Worm (Caenorhabditis elegans) whole organism, L4 larva: ENCODE results near the gene F36H5.17.

Source experiments
- D1046.2 ChIP-seq: fragments of 200-800 bp; sonication (Bioruptor generic); IDR thresholded peaks from 2 replicates; pipeline ENCODE4 v1.3.6; 2022; ENCODE audit warnings: missing genetic modification characterization, missing compliant biosample characterization
- F10B5.3 ChIP-seq: sonication (generic microtip); optimal IDR thresholded peaks from 2 replicates; lab custom pipeline; 2016; ENCODE audit warnings: mild to moderate bottlenecking, missing genetic modification characterization, missing compliant biosample characterization
- F26F4.8 ChIP-seq: fragments of 200-800 bp; sonication (Bioruptor generic); conservative IDR thresholded peaks from 2 replicates; pipeline ENCODE4 v1.3.6; 2022; ENCODE audit warnings: missing genetic modification characterization, missing compliant biosample characterization
- F37D6.2 ChIP-seq: sonication (generic microtip); optimal IDR thresholded peaks from 2 replicates; lab custom pipeline; 2016; ENCODE audit warnings: mild to moderate bottlenecking, missing genetic modification characterization, missing compliant biosample characterization
- F49E8.2 ChIP-seq: sonication (generic microtip); optimal IDR thresholded peaks from 2 replicates; lab custom pipeline; 2016; ENCODE audit warnings: missing compliant biosample characterization, mild to moderate bottlenecking, missing genetic modification characterization, borderline replicate concordance
- T26A8.4 ChIP-seq: fragments of 200-800 bp; sonication (Bioruptor generic); IDR thresholded peaks from 2 replicates; pipeline ENCODE4 v1.3.6; 2022; ENCODE audit warnings: missing genetic modification characterization, missing compliant biosample characterization
- aha-1 ChIP-seq: fragments of 150-350 bp; peaks from one replicate; lab custom pipeline; 2014; ENCODE audit warnings: missing biosample characterization, missing genetic modification characterization
- daf-12 ChIP-seq: fragments of 150-350 bp; optimal IDR thresholded peaks from 2 replicates; lab custom pipeline; 2014; ENCODE audit warnings: missing biosample characterization, missing genetic modification reagents, missing genetic modification characterization
- daf-16 ChIP-seq, 3 experiments: sonication (generic microtip); optimal IDR thresholded peaks; 2 replicates each; lab custom pipeline; 2016 to 2017; ENCODE audit warnings: missing genetic modification characterization in 3 of 3, missing genetic modification reagents in 3 of 3, mild to moderate bottlenecking in 2 of 3, missing compliant biosample characterization in 2 of 3, missing biosample characterization in 1 of 3, moderate library complexity in 1 of 3
- dmd-6 ChIP-seq: fragments of 200-800 bp; sonication (Bioruptor generic); IDR thresholded peaks from 2 replicates; pipeline ENCODE4 v1.3.6; 2022; ENCODE audit warnings: missing genetic modification reagents, missing genetic modification characterization, missing compliant biosample characterization
- duxl-1 ChIP-seq: sonication (generic microtip); optimal IDR thresholded peaks from 2 replicates; lab custom pipeline; 2016; ENCODE audit warnings: mild to moderate bottlenecking, missing genetic modification characterization, moderate library complexity, missing compliant biosample characterization; ENCODE audit not compliant: poor library complexity
- egl-27 ChIP-seq: sonication (generic microtip); optimal IDR thresholded peaks from 3 replicates; lab custom pipeline; 2017; ENCODE audit warnings: missing biosample characterization, missing genetic modification reagents, missing genetic modification characterization
- fos-1 ChIP-seq: fragments of 150-350 bp; optimal IDR thresholded peaks from 2 replicates; lab custom pipeline; 2014; ENCODE audit warnings: missing biosample characterization, missing genetic modification characterization
- hlh-11 ChIP-seq: fragments of 200-800 bp; sonication (Bioruptor generic); optimal IDR thresholded peaks from 2 replicates; lab custom pipeline; 2018; ENCODE audit warnings: mild to moderate bottlenecking, missing genetic modification characterization, missing compliant biosample characterization
- lin-29 ChIP-seq: fragments of 200-800 bp; sonication (Bioruptor generic); IDR thresholded peaks from 2 replicates; pipeline ENCODE4 v1.3.6; 2022; ENCODE audit warnings: missing genetic modification reagents, missing genetic modification characterization, missing compliant biosample characterization
- lin-38 ChIP-seq: fragments of 200-800 bp; sonication (Bioruptor generic); IDR thresholded peaks from 2 replicates; pipeline ENCODE4 v1.3.6; 2022; ENCODE audit warnings: missing genetic modification reagents, missing genetic modification characterization, missing compliant biosample characterization
- lin-39 ChIP-seq: fragments of 150-350 bp; optimal IDR thresholded peaks from 2 replicates; lab custom pipeline; 2014; ENCODE audit warnings: missing biosample characterization, missing genetic modification reagents, missing genetic modification characterization
- nhr-11 ChIP-seq: fragments of 150-350 bp; optimal IDR thresholded peaks from 2 replicates; lab custom pipeline; 2014; ENCODE audit warnings: missing biosample characterization, missing genetic modification characterization
- nhr-25 ChIP-seq: sonication (generic microtip); optimal IDR thresholded peaks from 2 replicates; lab custom pipeline; 2017; ENCODE audit warnings: missing genetic modification characterization, mild to moderate bottlenecking, missing compliant biosample characterization, antibody characterized with exemption, moderate library complexity, borderline replicate concordance; ENCODE audit not compliant: insufficient read depth
- nhr-28 ChIP-seq: fragments of 150-350 bp; optimal IDR thresholded peaks from 2 replicates; lab custom pipeline; 2014; ENCODE audit warnings: missing biosample characterization, missing genetic modification characterization
- nhr-41 ChIP-seq: fragments of 200-800 bp; sonication (Bioruptor generic); IDR thresholded peaks from 2 replicates; pipeline ENCODE4 v1.3.6; 2022; ENCODE audit warnings: missing genetic modification reagents, missing genetic modification characterization, missing compliant biosample characterization
- nhr-48 ChIP-seq: sonication (generic microtip); optimal IDR thresholded peaks from 2 replicates; lab custom pipeline; 2016; ENCODE audit warnings: mild to moderate bottlenecking, missing genetic modification characterization, missing compliant biosample characterization
- pha-4 ChIP-seq, 2 experiments: fragments of 150-350 bp in 1 of 2; fragments of 200-800 bp in 1 of 2; sonication (Bioruptor generic) in 1 of 2; IDR thresholded peaks in 1 of 2; optimal IDR thresholded peaks in 1 of 2; 2 replicates each; pipeline versions ENCODE4 v1.3.6 to Lab custom; 2014 to 2022; ENCODE audit warnings: missing genetic modification characterization in 2 of 2, missing genetic modification reagents in 2 of 2, missing biosample characterization in 1 of 2, missing compliant biosample characterization in 1 of 2
- php-3 ChIP-seq: fragments of 200-800 bp; sonication (Bioruptor generic); IDR thresholded peaks from 2 replicates; pipeline ENCODE4 v1.3.6; 2022; ENCODE audit warnings: missing genetic modification reagents, missing genetic modification characterization, missing compliant biosample characterization
- pqm-1 ChIP-seq: sonication (generic microtip); optimal IDR thresholded peaks from 2 replicates; lab custom pipeline; 2017; ENCODE audit warnings: missing biosample characterization, missing genetic modification characterization
- snpc-4 ChIP-seq: fragments of 150-350 bp; optimal IDR thresholded peaks from 2 replicates; lab custom pipeline; 2014; ENCODE audit warnings: missing biosample characterization, missing genetic modification characterization
- tag-97 ChIP-seq: fragments of 200-800 bp; sonication (Bioruptor generic); IDR thresholded peaks from 2 replicates; pipeline ENCODE4 v1.3.6; 2022; ENCODE audit warnings: missing genetic modification characterization, missing compliant biosample characterization
- unc-62 ChIP-seq, 3 experiments: fragments of 150-350 bp in 1 of 3; sonication (generic microtip); optimal IDR thresholded peaks in 2 of 3; peaks in 1 of 3; 1 replicate in 1 of 3; 2 replicates in 2 of 3; lab custom pipeline; 2014 to 2017; ENCODE audit warnings: missing biosample characterization in 3 of 3, missing genetic modification characterization in 3 of 3, missing genetic modification reagents in 3 of 3, missing genotype in 1 of 3
- vab-7 ChIP-seq: fragments of 200-800 bp; sonication (Bioruptor generic); IDR thresholded peaks from 2 replicates; pipeline ENCODE4 v1.3.6; 2022; ENCODE audit warnings: missing genetic modification reagents, missing genetic modification characterization, missing compliant biosample characterization
- zfp-2 ChIP-seq: sonication (generic microtip); optimal IDR thresholded peaks from 2 replicates; lab custom pipeline; 2016; ENCODE audit warnings: mild to moderate bottlenecking, missing genetic modification characterization, missing compliant biosample characterization
- zfp-3 ChIP-seq: fragments of 200-800 bp; sonication (Bioruptor generic); conservative IDR thresholded peaks from 2 replicates; pipeline ENCODE4 v1.3.6; 2022; ENCODE audit warnings: missing genetic modification reagents, missing genetic modification characterization, missing compliant biosample characterization
- ztf-7 ChIP-seq: fragments of 150-350 bp; optimal IDR thresholded peaks from 2 replicates; lab custom pipeline; 2014; ENCODE audit warnings: missing biosample characterization, missing genetic modification characterization

Gene F36H5.17

ce11 chrII:1728253-1728652 is 27.7 kb downstream of the F36H5.17 start, which contains the start of gene btb-9:
Gene btb-9, plus strand, starts transcription at chrII:1728506.
- TF ChIP-seq dmd-6 (GFP tag; lab: Robert Waterston, UW): peak; percentile 72
- TF ChIP-seq D1046.2: no peak
- TF ChIP-seq pha-4 (GFP tag; IDR thresholded peaks at IDR 0.05; lab: Robert Waterston, UW): no peak
- TF ChIP-seq pha-4 (tag; optimal IDR thresholded peaks at IDR 0.05; lab: Kevin White, UChicago): no peak
- no peak for TF ChIP-seq daf-16 (GFP tag; optimal IDR thresholded peaks at IDR 0.05; lab: Kevin White, UChicago)
- TF ChIP-seq daf-16 (tag; optimal IDR thresholded peaks at IDR 0.05; lab: Kevin White, UChicago): peak; percentile 58
- TF ChIP-seq nhr-28 (tag; lab: Kevin White, UChicago): peak; percentile 84
- 0 out of 2 replicates have a peak, but pooled peaks have one; percentile 11 for TF ChIP-seq php-3 (GFP tag; lab: Robert Waterston, UW)
- no peak for TF ChIP-seq lin-29
- no peak for TF ChIP-seq egl-27 (tag; lab: Kevin White, UChicago)
- peak; percentile 4 for TF ChIP-seq duxl-1 (tag; lab: Kevin White, UChicago)
- TF ChIP-seq aha-1 (tag; lab: Kevin White, UChicago): peak; percentile 9
- TF ChIP-seq ztf-7 (tag; lab: Kevin White, UChicago): no peak
- TF ChIP-seq pqm-1: peak; percentile 96
- no peak for TF ChIP-seq F49E8.2 (tag; lab: Kevin White, UChicago)
- TF ChIP-seq hlh-11 (tag; lab: Kevin White, UChicago): peak; percentile 51
- TF ChIP-seq, all 104 proteins: peak for 8

- TF ChIP-seq snpc-4 (tag; lab: Kevin White, UChicago) (no peak), unc-62 (GFP tag; optimal IDR thresholded peaks at IDR 0.05 in 1 of 2; lab: Kevin White, UChicago) (peak in 1 of 2 experiments; percentile 63), unc-62 (tag; optimal IDR thresholded peaks at IDR 0.05; lab: Kevin White, UChicago) (no peak), fos-1 (tag; lab: Kevin White, UChicago) (no peak), aha-1 (tag; lab: Kevin White, UChicago) (peak; percentile 60)
Measured at ce11 chrII:1725735-1726134, 30.2 kb downstream of the F36H5.17 start, which contains the start of gene F45C12.17. Gene F45C12.17, plus strand, starts transcription at chrII:1726111.

- no peak for TF ChIP-seq lin-39 (tag; lab: Kevin White, UChicago)
- no peak for TF ChIP-seq zfp-2 (tag; lab: Kevin White, UChicago)
- no peak for TF ChIP-seq nhr-11 (tag; lab: Kevin White, UChicago)
- TF ChIP-seq daf-16 (GFP tag; optimal IDR thresholded peaks at IDR 0.05; lab: Kevin White, UChicago): no peak
- TF ChIP-seq daf-16 (tag; optimal IDR thresholded peaks at IDR 0.05; lab: Kevin White, UChicago): no peak
- TF ChIP-seq zfp-3 (GFP tag; lab: Robert Waterston, UW): no peak
- TF ChIP-seq F26F4.8 (GFP tag; lab: Robert Waterston, UW): no peak
- no peak for TF ChIP-seq F10B5.3 (tag; lab: Kevin White, UChicago)
- TF ChIP-seq pha-4 (GFP tag; IDR thresholded peaks at IDR 0.05; lab: Robert Waterston, UW): no peak
- no peak for TF ChIP-seq pha-4 (tag; optimal IDR thresholded peaks at IDR 0.05; lab: Kevin White, UChicago)
- no peak for TF ChIP-seq vab-7 (GFP tag; lab: Robert Waterston, UW)
Measured at ce11 chrII:1724314-1724713, 31.7 kb downstream of the F36H5.17 start, which contains the start of gene fbxb-11. Gene fbxb-11, plus strand, starts transcription at chrII:1724614.

ce11 chrII:1722394-1722793 is 33.6 kb downstream of the F36H5.17 start, which contains the start of the genes fbxb-5 and btb-8:
Gene fbxb-5, minus strand, starts transcription at chrII:1722494.
Gene btb-8, plus strand, starts transcription at chrII:1722770.
- TF ChIP-seq nhr-41 (GFP tag; lab: Robert Waterston, UW) (no peak), lin-38 (GFP tag; lab: Robert Waterston, UW) (no peak), nhr-25 (tag; lab: Kevin White, UChicago) (no peak), nhr-48 (no peak)

ce11 chrII:1719153-1719552 is 36.8 kb downstream of the F36H5.17 start, which contains the start of gene fbxb-48:
Gene fbxb-48, minus strand, starts transcription at chrII:1719253.
- no peak for TF ChIP-seq T26A8.4 (GFP tag; lab: Robert Waterston, UW)
- TF ChIP-seq tag-97 (GFP tag; lab: Robert Waterston, UW): no peak
- TF ChIP-seq F37D6.2 (tag; lab: Kevin White, UChicago): no peak
- TF ChIP-seq F49E8.2 (tag; lab: Kevin White, UChicago): no peak
- no peak for TF ChIP-seq daf-12 (tag; lab: Kevin White, UChicago)
- TF ChIP-seq, all 104 proteins: peak for 0
